Worm (Caenorhabditis elegans): ENCODE results near the gene srw-11.
"Not testable (repeated sequence)": the region's sequence is repeated elsewhere in the genome, so short reads cannot be mapped to it uniquely, and the experiment has no call there.

srw-11 gene

ce11 chrV:15264131-15264530 is 24.0 kb upstream of the srw-11 start, which contains the start of gene M01B2.12:
TSS of gene M01B2.12 (minus strand) at chrV:15264231.
- TF ChIP-seq F49E8.2 (tag; optimal IDR thresholded peaks at IDR 0.05; ENCODE audit: borderline replicate concordance) (no peak), nhr-41 (GFP tag; IDR thresholded peaks at IDR 0.05) (no peak), madf-5 (GFP tag; IDR thresholded peaks at IDR 0.05) (no peak), spr-3 (GFP tag; optimal IDR thresholded peaks at IDR 0.05) (no peak), snpc-1.2 (GFP tag; IDR thresholded peaks at IDR 0.05) (no peak), hlh-11 (tag; optimal IDR thresholded peaks at IDR 0.05) (no peak), dve-1 (tag; optimal IDR thresholded peaks at IDR 0.05; ENCODE audit: insufficient read depth) (no peak), pqm-1 (tag; optimal IDR thresholded peaks at IDR 0.05) (no peak), nhr-76 (tag; optimal IDR thresholded peaks at IDR 0.05) (no peak), madf-9 (GFP tag; conservative IDR thresholded peaks at IDR 0.05) (no peak), tag-97 (GFP tag; IDR thresholded peaks at IDR 0.05) (no peak), nhr-102 (tag; optimal IDR thresholded peaks at IDR 0.05) (no peak), ceh-20 (GFP tag; IDR thresholded peaks at IDR 0.05) (no peak), lim-7 (GFP tag; IDR thresholded peaks at IDR 0.05) (no peak), hmg-1.1 (GFP tag; IDR thresholded peaks at IDR 0.05) (no peak), unc-130 (GFP tag; optimal IDR thresholded peaks at IDR 0.05) (no peak), dmd-9 (GFP tag; IDR thresholded peaks at IDR 0.05) (no peak), zfp-3 (GFP tag; conservative IDR thresholded peaks at IDR 0.05) (no peak), mdt-29 (GFP tag; IDR thresholded peaks at IDR 0.05) (no peak)

DNA sequence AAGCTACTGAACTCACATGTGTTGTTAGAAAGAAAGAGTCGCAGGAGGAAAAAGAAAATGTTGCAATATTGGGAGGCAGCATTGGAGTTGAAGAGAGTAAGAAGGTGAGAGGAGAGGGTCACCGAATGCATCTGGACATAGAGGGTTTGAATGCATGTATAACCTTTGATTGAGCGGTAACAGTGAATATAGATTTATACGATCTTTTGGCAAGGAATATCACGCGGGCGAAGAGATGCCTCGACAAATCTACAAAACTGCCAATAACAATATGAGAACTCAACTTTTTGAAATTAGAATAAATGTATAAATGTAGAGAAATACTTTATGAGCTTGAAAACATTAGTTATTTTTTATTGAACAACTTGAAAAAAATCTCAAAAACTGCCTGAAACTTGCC is 22.2 kb upstream of the srw-11 start, which contains the start of gene M01B2.10:
TSS of gene M01B2.10 (minus strand) at position 101 of the 400 bp plus-strand sequence.
- TF ChIP-seq F37D6.2 (tag; optimal IDR thresholded peaks at IDR 0.05); unc-39 (tag; optimal IDR thresholded peaks at IDR 0.05); nhr-42 (GFP tag; IDR thresholded peaks at IDR 0.05): not testable (repeated sequence)

- no peak for TF ChIP-seq daf-8 (GFP tag; IDR thresholded peaks at IDR 0.05)
- no peak for TF ChIP-seq lim-7 (GFP tag; IDR thresholded peaks at IDR 0.05)
- TF ChIP-seq daf-12 (tag; optimal IDR thresholded peaks at IDR 0.05) = no peak
- TF ChIP-seq arid-1 (GFP tag; conservative IDR thresholded peaks at IDR 0.05) = no peak
- no peak for TF ChIP-seq mxl-2 (GFP tag; conservative IDR thresholded peaks at IDR 0.05)
Observed at ce11 chrV:15259904-15260303, 19.8 kb upstream of the srw-11 start, which contains the start of gene M01B2.8. TSS of gene M01B2.8 (plus strand) at chrV:15260204.

- TF ChIP-seq nhr-11 (tag; optimal IDR thresholded peaks at IDR 0.05) (no peak), hif-1 (tag; optimal IDR thresholded peaks at IDR 0.05) (no peak), nhr-237 (tag; optimal IDR thresholded peaks at IDR 0.05) (no peak)
Observed at ce11 chrV:15259049-15259448, 18.9 kb upstream of the srw-11 start, which contains the start of gene srsx-37. TSS of gene srsx-37 (minus strand) at chrV:15259149.

- not testable (repeated sequence) for TF ChIP-seq unc-62 (GFP tag; optimal IDR thresholded peaks at IDR 0.05 in 1 of 2); unc-62 (tag; optimal IDR thresholded peaks at IDR 0.05); sdz-12 (GFP tag; optimal IDR thresholded peaks at IDR 0.05); set-16 (GFP tag; IDR thresholded peaks at IDR 0.05)
Observed at ce11 chrV:15256669-15257068, 16.6 kb upstream of the srw-11 start, which contains the start of gene srsx-39. TSS of gene srsx-39 (minus strand) at chrV:15256769.

Measured in whole organism, L4 larva.